Worm (Caenorhabditis elegans) whole organism, L1 larva: ENCODE results near the gene aak-1.
A peak's percentile ranks its signal among the peaks of the same experiment; 100 is the strongest.

Experiments used
- C04F5.9 ChIP-seq: sonication (generic microtip); optimal IDR thresholded peaks from 2 replicates; lab custom pipeline; 2016; ENCODE audit warnings: missing genetic modification characterization, missing compliant biosample characterization
- C34B4.2 ChIP-seq: sonication (generic microtip); optimal IDR thresholded peaks from 2 replicates; lab custom pipeline; 2017; ENCODE audit warnings: mild to moderate bottlenecking, missing genetic modification characterization, missing compliant biosample characterization
- Y116A8C.19 ChIP-seq: sonication (generic microtip); optimal IDR thresholded peaks from 2 replicates; lab custom pipeline; 2016; ENCODE audit warnings: missing compliant biosample characterization, missing genetic modification characterization, borderline replicate concordance
- blmp-1 ChIP-seq: fragments of 150-350 bp; optimal IDR thresholded peaks from 2 replicates; lab custom pipeline; 2014; ENCODE audit warnings: missing biosample characterization, missing genetic modification characterization
- ceh-63 ChIP-seq: fragments of 200-800 bp; sonication (Bioruptor generic); optimal IDR thresholded peaks from 2 replicates; lab custom pipeline; 2018; ENCODE audit warnings: mild to moderate bottlenecking, missing genetic modification characterization, missing compliant biosample characterization
- ceh-82 ChIP-seq, 3 experiments: fragments of 150-350 bp in 1 of 3; sonication (generic microtip) in 2 of 3; optimal IDR thresholded peaks; 2 replicates each; lab custom pipeline; 2014 to 2017; ENCODE audit warnings: missing biosample characterization in 3 of 3, missing genetic modification characterization in 3 of 3
- ces-1 ChIP-seq: fragments of 150-350 bp; optimal IDR thresholded peaks from 2 replicates; lab custom pipeline; 2014; ENCODE audit warnings: missing biosample characterization, missing genetic modification reagents, missing genetic modification characterization
- dpl-1 ChIP-seq, 3 experiments: fragments of 150-350 bp in 2 of 3; sonication (generic microtip) in 1 of 3; optimal IDR thresholded peaks; 2 replicates each; lab custom pipeline; 2014 to 2017; ENCODE audit warnings: missing biosample characterization in 3 of 3, missing genetic modification characterization in 3 of 3, missing genetic modification reagents in 3 of 3
- dsc-1 ChIP-seq: sonication (generic microtip); optimal IDR thresholded peaks from 2 replicates; lab custom pipeline; 2016; ENCODE audit warnings: mild to moderate bottlenecking, missing genetic modification characterization, missing compliant biosample characterization
- efl-3 ChIP-seq: fragments of 200-800 bp; sonication (Bioruptor generic); optimal IDR thresholded peaks from 2 replicates; lab custom pipeline; 2018; ENCODE audit warnings: mild to moderate bottlenecking, missing genetic modification characterization, missing compliant biosample characterization
- egl-13 ChIP-seq: sonication (generic microtip); optimal IDR thresholded peaks from 2 replicates; lab custom pipeline; 2016; ENCODE audit warnings: missing genotype, missing genetic modification reagents, missing genetic modification characterization, missing compliant biosample characterization
- egl-27 ChIP-seq, 2 experiments: fragments of 150-350 bp in 1 of 2; sonication (generic microtip); optimal IDR thresholded peaks; 3 replicates each; lab custom pipeline; 2017 to 2018; ENCODE audit warnings: missing biosample characterization in 2 of 2, missing genetic modification characterization in 2 of 2, missing genetic modification reagents in 2 of 2
- elt-2 ChIP-seq: sonication (generic microtip); optimal IDR thresholded peaks from 2 replicates; lab custom pipeline; 2016; ENCODE audit warnings: missing genetic modification characterization, mild to moderate bottlenecking, inconsistent platforms, missing compliant biosample characterization, missing genetic modification reagents
- elt-3 ChIP-seq, 6 experiments: fragments of 150-350 bp in 1 of 6; sonication (generic microtip); optimal IDR thresholded peaks; 2 replicates each; lab custom pipeline; 2017 to 2018; ENCODE audit warnings: missing biosample characterization in 6 of 6, missing genetic modification characterization in 6 of 6, inconsistent platforms in 1 of 6
- fkh-8 ChIP-seq: sonication (generic microtip); optimal IDR thresholded peaks from 2 replicates; lab custom pipeline; 2016; ENCODE audit warnings: mild to moderate bottlenecking, missing genetic modification characterization, missing compliant biosample characterization
- fos-1 ChIP-seq: fragments of 150-350 bp; optimal IDR thresholded peaks from 2 replicates; lab custom pipeline; 2014; ENCODE audit warnings: missing biosample characterization, missing genetic modification characterization
- grh-1 ChIP-seq: fragments of 200-800 bp; sonication (Bioruptor generic); IDR thresholded peaks from 2 replicates; pipeline ENCODE4 v1.3.6; 2022; ENCODE audit warnings: missing genetic modification reagents, missing genetic modification characterization, missing compliant biosample characterization
- hlh-17 ChIP-seq: fragments of 200-800 bp; sonication (Bioruptor generic); optimal IDR thresholded peaks from 2 replicates; lab custom pipeline; 2018; ENCODE audit warnings: missing genetic modification characterization, mild to moderate bottlenecking, missing compliant biosample characterization, moderate library complexity, borderline replicate concordance
- hpl-2 ChIP-seq: fragments of 150-350 bp; optimal IDR thresholded peaks from 2 replicates; lab custom pipeline; 2014; ENCODE audit warnings: missing biosample characterization, missing genetic modification reagents, missing genetic modification characterization
- isw-1 ChIP-seq: fragments of 200-800 bp; sonication (Bioruptor generic); IDR thresholded peaks from 2 replicates; pipeline ENCODE4 v1.3.6; 2022; ENCODE audit warnings: missing genetic modification characterization, missing compliant biosample characterization
- jun-1 ChIP-seq: fragments of 150-350 bp; optimal IDR thresholded peaks from 2 replicates; lab custom pipeline; 2014; ENCODE audit warnings: missing biosample characterization, missing genetic modification reagents, missing genetic modification characterization
- lin-13 ChIP-seq: fragments of 150-350 bp; optimal IDR thresholded peaks from 2 replicates; lab custom pipeline; 2014; ENCODE audit warnings: missing biosample characterization, missing genetic modification reagents, missing genetic modification characterization
- lin-14 ChIP-seq: fragments of 200-800 bp; sonication (Bioruptor generic); optimal IDR thresholded peaks from 2 replicates; lab custom pipeline; 2018; ENCODE audit warnings: mild to moderate bottlenecking, missing genetic modification characterization, moderate library complexity, missing compliant biosample characterization
- lin-35 ChIP-seq, 2 experiments: fragments of 150-350 bp; optimal IDR thresholded peaks; 2 replicates each; lab custom pipeline; 2014; ENCODE audit warnings: missing biosample characterization in 2 of 2, missing genetic modification characterization in 2 of 2, missing genetic modification reagents in 2 of 2
- mab-9 ChIP-seq: fragments of 200-800 bp; sonication (Bioruptor generic); IDR thresholded peaks from 2 replicates; pipeline ENCODE4 v1.3.6; 2022; ENCODE audit warnings: missing genetic modification reagents, missing genetic modification characterization, missing compliant biosample characterization
- mdl-1 ChIP-seq, 2 experiments: fragments of 150-350 bp; optimal IDR thresholded peaks; 2 replicates each; lab custom pipeline; 2014 to 2017; ENCODE audit warnings: missing biosample characterization in 2 of 2, missing genetic modification characterization in 2 of 2, inconsistent platforms in 1 of 2
- mef-2 ChIP-seq: fragments of 150-350 bp; optimal IDR thresholded peaks from 2 replicates; lab custom pipeline; 2014; ENCODE audit warnings: missing biosample characterization, missing genetic modification characterization
- mep-1 ChIP-seq: fragments of 150-350 bp; optimal IDR thresholded peaks from 2 replicates; lab custom pipeline; 2014; ENCODE audit warnings: missing biosample characterization, missing genetic modification characterization
- nhr-12 ChIP-seq: sonication (generic microtip); optimal IDR thresholded peaks from 2 replicates; lab custom pipeline; 2017; ENCODE audit warnings: missing biosample characterization, missing genetic modification characterization
- nhr-19 ChIP-seq: fragments of 200-800 bp; sonication (Bioruptor generic); conservative IDR thresholded peaks from 2 replicates; pipeline ENCODE4 v1.3.6; 2022; ENCODE audit warnings: missing genetic modification characterization, missing compliant biosample characterization
- nhr-47 ChIP-seq: sonication (generic microtip); optimal IDR thresholded peaks from 2 replicates; lab custom pipeline; 2016; ENCODE audit warnings: mild to moderate bottlenecking, missing genetic modification characterization, moderate library complexity, missing compliant biosample characterization
- nhr-76 ChIP-seq: sonication (generic microtip); optimal IDR thresholded peaks from 2 replicates; lab custom pipeline; 2017; ENCODE audit warnings: missing biosample characterization, missing genetic modification characterization
- nhr-77 ChIP-seq: fragments of 150-350 bp; optimal IDR thresholded peaks from 2 replicates; lab custom pipeline; 2014; ENCODE audit warnings: missing biosample characterization, missing genetic modification characterization
- nhr-85 ChIP-seq: sonication (generic microtip); peaks from one replicate; lab custom pipeline; 2016; ENCODE audit warnings: missing genetic modification characterization, inconsistent platforms, missing compliant biosample characterization
- nhr-90 ChIP-seq: sonication (generic microtip); optimal IDR thresholded peaks from 2 replicates; lab custom pipeline; 2016; ENCODE audit warnings: mild to moderate bottlenecking, missing genetic modification characterization, missing compliant biosample characterization; ENCODE audit not compliant: poor library complexity
- pag-3 ChIP-seq: sonication (generic microtip); optimal IDR thresholded peaks from 2 replicates; lab custom pipeline; 2017; ENCODE audit warnings: missing genetic modification characterization, mild to moderate bottlenecking, missing compliant biosample characterization, antibody characterized with exemption, borderline replicate concordance; ENCODE audit not compliant: insufficient read depth
- pax-3 ChIP-seq: fragments of 200-800 bp; sonication (Bioruptor generic); optimal IDR thresholded peaks from 2 replicates; lab custom pipeline; 2018; ENCODE audit warnings: mild to moderate bottlenecking, missing genetic modification characterization, moderate library complexity, missing compliant biosample characterization
- rnt-1 ChIP-seq: sonication (generic microtip); optimal IDR thresholded peaks from 2 replicates; lab custom pipeline; 2016; ENCODE audit warnings: mild to moderate bottlenecking, missing genetic modification characterization, moderate library complexity, missing compliant biosample characterization
- snpc-4 ChIP-seq: fragments of 150-350 bp; optimal IDR thresholded peaks from 2 replicates; lab custom pipeline; 2014; ENCODE audit warnings: missing biosample characterization, missing genetic modification characterization
- snu-23 ChIP-seq: sonication (generic microtip); optimal IDR thresholded peaks from 2 replicates; lab custom pipeline; 2016; ENCODE audit warnings: missing genetic modification characterization, missing compliant biosample characterization
- sox-4 ChIP-seq: sonication (generic microtip); optimal IDR thresholded peaks from 2 replicates; lab custom pipeline; 2016; ENCODE audit warnings: missing genetic modification characterization, missing compliant biosample characterization
- sup-37 ChIP-seq: fragments of 200-800 bp; sonication (Bioruptor generic); optimal IDR thresholded peaks from 2 replicates; lab custom pipeline; 2018; ENCODE audit warnings: mild to moderate bottlenecking, missing genetic modification characterization, missing compliant biosample characterization
- swsn-7 ChIP-seq: sonication (generic microtip); optimal IDR thresholded peaks from 2 replicates; lab custom pipeline; 2016; ENCODE audit warnings: missing genetic modification characterization, missing compliant biosample characterization
- tbx-2 ChIP-seq: sonication (generic microtip); optimal IDR thresholded peaks from 2 replicates; lab custom pipeline; 2016; ENCODE audit warnings: missing genetic modification characterization, missing compliant biosample characterization
- unc-86 ChIP-seq: sonication (generic microtip); optimal IDR thresholded peaks from 2 replicates; lab custom pipeline; 2016; ENCODE audit warnings: missing genetic modification characterization, missing compliant biosample characterization
- vab-15 ChIP-seq: sonication (generic microtip); optimal IDR thresholded peaks from 2 replicates; lab custom pipeline; 2017; ENCODE audit warnings: missing genotype, mild to moderate bottlenecking, missing genetic modification characterization, missing compliant biosample characterization
- xbp-1 ChIP-seq: sonication (generic microtip); optimal IDR thresholded peaks from 2 replicates; lab custom pipeline; 2016; ENCODE audit warnings: missing genetic modification characterization, missing compliant biosample characterization
- zag-1 ChIP-seq: fragments of 150-350 bp; optimal IDR thresholded peaks from 2 replicates; lab custom pipeline; 2014; ENCODE audit warnings: missing biosample characterization, missing genetic modification characterization
- ztf-11 ChIP-seq, 2 experiments: sonication (generic microtip); optimal IDR thresholded peaks; 2 replicates each; lab custom pipeline; 2016 to 2017; ENCODE audit warnings: missing genetic modification characterization in 2 of 2, missing biosample characterization in 1 of 2, missing compliant biosample characterization in 1 of 2
- ztf-4 ChIP-seq: fragments of 150-350 bp; optimal IDR thresholded peaks from 2 replicates; lab custom pipeline; 2014; ENCODE audit warnings: missing biosample characterization, missing genetic modification characterization

The aak-1 gene

ce11 chrIII:8797211-8797733 lies 36.4 kb upstream of the aak-1 start:
- TF ChIP-seq mab-9 (0 out of 2 replicates have a peak, but pooled peaks have one; percentile 67), lin-14 (GFP tag; lab: Kevin White, UChicago) (peak; percentile 98), zag-1 (peak; percentile 71), hlh-17 (GFP tag; lab: Kevin White, UChicago) (no peak), tbx-2 (peak; percentile 86), nhr-90 (peak; percentile 85), mdl-1 (tag; optimal IDR thresholded peaks at IDR 0.05; lab: Kevin White, UChicago) (peak; percentile 20 to 92), elt-2 (peak; percentile 91), fos-1 (peak; percentile 87), xbp-1 (tag; lab: Kevin White, UChicago) (peak; percentile 70), isw-1 (GFP tag; lab: Robert Waterston, UW) (peak; percentile 52), snu-23 (GFP tag; lab: Kevin White, UChicago) (peak; percentile 88), pax-3 (peak; percentile 77), mef-2 (peak; percentile 47), ztf-4 (tag; lab: Kevin White, UChicago) (peak; percentile 78), lin-35 (GFP tag; optimal IDR thresholded peaks at IDR 0.05; lab: Kevin White, UChicago) (peak; percentile 70 to 82), hpl-2 (GFP tag; lab: Kevin White, UChicago) (peak; percentile 36), nhr-47 (tag; lab: Kevin White, UChicago) (peak; percentile 88), sup-37 (GFP tag; lab: Kevin White, UChicago) (peak; percentile 38), mep-1 (peak; percentile 84), snpc-4 (tag; lab: Kevin White, UChicago) (peak; percentile 36), nhr-19 (peak; percentile 72), swsn-7 (peak; percentile 87), rnt-1 (peak; percentile 47), ztf-11 (tag; optimal IDR thresholded peaks at IDR 0.05; lab: Kevin White, UChicago) (peak in 1 of 2 experiments; percentile 49), blmp-1 (tag; lab: Kevin White, UChicago) (peak; percentile 79), elt-3 (tag; optimal IDR thresholded peaks at IDR 0.05; lab: Kevin White, UChicago) (peak in 5 of 6 experiments; percentile 2 to 87 (median 69)), lin-13 (GFP tag; lab: Kevin White, UChicago) (peak; percentile 77), jun-1 (peak; percentile 84), unc-86 (tag; lab: Kevin White, UChicago) (peak; percentile 92), C04F5.9 (tag; lab: Kevin White, UChicago) (peak; percentile 40), ceh-82 (tag; optimal IDR thresholded peaks at IDR 0.05; lab: Kevin White, UChicago) (peak; percentile 68 to 73 (median 69)), C34B4.2 (no peak), dpl-1 (GFP tag; optimal IDR thresholded peaks at IDR 0.05; lab: Kevin White, UChicago) (peak in 2 of 3 experiments; percentile 27 to 48), nhr-85 (tag; lab: Kevin White, UChicago) (peak; percentile 98), ceh-63 (GFP tag; lab: Kevin White, UChicago) (no peak), Y116A8C.19 (tag; lab: Kevin White, UChicago) (no peak), egl-13 (tag; lab: Kevin White, UChicago) (peak; percentile 88), sox-4 (tag; lab: Kevin White, UChicago) (peak; percentile 73), fkh-8 (tag; lab: Kevin White, UChicago) (peak; percentile 93), nhr-12 (tag; lab: Kevin White, UChicago) (no peak), pag-3 (peak; percentile 30), nhr-76 (tag; lab: Kevin White, UChicago) (no peak), vab-15 (peak; percentile 25), egl-27 (tag; optimal IDR thresholded peaks at IDR 0.05; lab: Kevin White, UChicago) (peak; percentile 52 to 55), nhr-77 (tag; lab: Kevin White, UChicago) (peak; percentile 61), efl-3 (GFP tag; lab: Kevin White, UChicago) (no peak), ces-1 (GFP tag; lab: Kevin White, UChicago) (no peak), dsc-1 (peak; percentile 91), grh-1 (peak; percentile 60)
